Worm (Caenorhabditis elegans): ENCODE measurements around the gene ZK418.7.
A peak's percentile ranks its signal among the peaks of the same experiment; 100 is the strongest.

ZK418.7 gene

DNA sequence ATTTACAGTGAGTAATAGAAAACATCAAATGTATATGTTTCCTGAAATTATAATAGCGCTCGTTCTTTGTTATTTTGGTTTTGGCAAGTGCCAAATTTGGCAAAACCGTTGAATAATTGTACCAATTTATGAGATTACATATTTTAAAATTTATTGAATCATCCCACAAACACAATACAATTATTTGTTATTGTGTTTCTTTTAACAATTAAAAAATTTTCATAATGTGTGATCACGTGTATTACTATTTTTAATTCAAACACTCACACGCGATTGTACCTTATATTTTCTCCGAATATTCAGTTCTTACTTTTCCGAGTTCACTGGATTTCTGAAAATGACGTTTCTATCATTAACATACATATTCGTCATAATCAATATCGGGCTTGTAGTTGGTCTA, 24.3 kb downstream of the ZK418.7 start, which contains the start of gene R01H2.2:
Gene R01H2.2, plus strand, starts transcription at position 301 of the 400 bp plus-strand sequence.
- no peak for TF ChIP-seq ceh-27 (GFP tag; optimal IDR thresholded peaks at IDR 0.05)
- no peak for TF ChIP-seq F23B12.7 (tag; optimal IDR thresholded peaks at IDR 0.05; ENCODE audit: insufficient read depth)
- TF ChIP-seq lir-1 (GFP tag; conservative IDR thresholded peaks at IDR 0.05): no peak
- TF ChIP-seq nfyb-1 (GFP tag; IDR thresholded peaks at IDR 0.05): no peak
- no peak for TF ChIP-seq ztf-18 (tag; optimal IDR thresholded peaks at IDR 0.05)

DNA sequence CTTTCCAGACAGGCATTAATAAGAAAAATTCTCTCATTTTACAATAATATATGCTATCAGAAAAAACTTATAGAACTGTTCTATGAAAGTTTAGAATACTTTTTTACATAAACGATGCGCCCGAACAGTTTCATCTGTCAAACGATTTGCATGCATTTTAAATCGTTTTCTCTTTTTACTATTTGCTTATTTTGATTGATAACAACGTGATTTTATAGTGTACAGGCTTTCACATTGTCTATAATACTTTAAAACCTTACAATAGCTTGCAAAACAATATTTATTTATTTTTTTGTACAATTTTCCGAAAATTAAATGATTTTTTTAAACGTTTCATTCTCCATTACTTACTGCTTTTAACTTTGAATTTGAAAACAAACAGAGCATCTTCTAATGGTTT, 34.9 kb downstream of the ZK418.7 start, which contains the start of gene R01H2.7:
Gene R01H2.7, minus strand, starts transcription at position 101 of the 400 bp plus-strand sequence.
- TF ChIP-seq repo-1 (tag; optimal IDR thresholded peaks at IDR 0.05): no peak
- TF ChIP-seq tbx-9 (tag; optimal IDR thresholded peaks at IDR 0.05; ENCODE audit: borderline replicate concordance): no peak
- TF ChIP-seq sdz-38 (tag; optimal IDR thresholded peaks at IDR 0.05): no peak
- no peak for TF ChIP-seq ztf-3 (GFP tag; optimal IDR thresholded peaks at IDR 0.05)
- no peak for TF ChIP-seq hlh-26 (GFP tag; conservative IDR thresholded peaks at IDR 0.05)
- no peak for TF ChIP-seq ceh-79 (tag; optimal IDR thresholded peaks at IDR 0.05)
- no peak for TF ChIP-seq him-1 (tag; optimal IDR thresholded peaks at IDR 0.05)
- no peak for TF ChIP-seq ceh-91 (GFP tag; IDR thresholded peaks at IDR 0.05)
- TF ChIP-seq K11D2.4 (GFP tag; IDR thresholded peaks at IDR 0.05): no peak
- no peak for TF ChIP-seq lin-35 (GFP tag; optimal IDR thresholded peaks at IDR 0.05)
- no peak for TF ChIP-seq bed-1 (GFP tag; IDR thresholded peaks at IDR 0.05)
- TF ChIP-seq mxl-1 (tag; optimal IDR thresholded peaks at IDR 0.05): no peak
- TF ChIP-seq ceh-58 (GFP tag; IDR thresholded peaks at IDR 0.05): no peak
- no peak for TF ChIP-seq cebp-2 (GFP tag; IDR thresholded peaks at IDR 0.05)
- no peak for TF ChIP-seq hlh-12 (tag; optimal IDR thresholded peaks at IDR 0.05)
- no peak for TF ChIP-seq mel-28 (tag; optimal IDR thresholded peaks at IDR 0.05; ENCODE audit: borderline replicate concordance)
- no peak for TF ChIP-seq F10E7.11 (tag; optimal IDR thresholded peaks at IDR 0.05)
- TF ChIP-seq F33H1.4 (GFP tag; IDR thresholded peaks at IDR 0.05): no peak

DNA sequence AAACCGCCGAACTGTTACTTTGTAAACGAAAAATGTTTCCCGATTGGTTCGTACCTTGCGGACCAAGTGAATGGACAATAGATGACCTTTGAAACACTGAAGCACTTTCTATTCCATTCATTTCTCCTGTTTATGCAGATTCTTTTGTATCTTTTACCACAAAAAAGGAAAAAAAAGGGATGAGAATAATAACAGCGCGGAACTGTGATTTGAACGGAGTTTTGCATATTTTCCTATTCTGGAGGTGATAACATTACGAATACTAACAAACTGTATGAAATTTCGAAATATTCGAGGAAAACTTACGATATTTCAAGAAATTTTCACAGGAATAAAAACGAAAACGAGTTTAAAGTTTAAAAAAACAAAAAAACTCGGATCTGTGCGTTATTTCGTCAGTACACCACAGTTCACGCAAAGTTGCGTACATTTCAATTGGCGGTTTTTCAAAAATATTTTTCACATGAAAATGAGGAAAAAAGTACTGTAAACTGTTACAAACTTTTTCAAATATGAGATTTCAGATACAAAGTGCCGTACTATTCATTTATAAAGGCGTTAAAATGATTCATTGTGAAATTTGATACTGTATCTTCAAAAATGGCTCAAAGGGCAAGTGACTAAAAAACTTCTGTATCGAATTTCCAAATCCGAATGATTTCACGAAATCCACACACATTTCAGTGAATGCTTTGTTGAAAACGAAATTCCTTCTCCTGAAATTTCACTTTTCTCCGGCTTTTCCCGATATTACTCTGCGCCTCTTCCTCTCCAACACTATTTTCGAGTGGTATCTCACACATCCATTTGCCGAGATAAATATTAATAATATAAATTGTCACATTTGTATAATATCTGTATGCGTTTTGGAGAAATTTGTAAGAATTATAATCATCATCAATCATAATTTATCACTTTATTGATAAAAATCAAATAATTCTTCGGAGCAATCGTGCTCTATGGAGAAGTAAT, 46.1 kb downstream of the ZK418.7 start:
- TF ChIP-seq fkh-3 (tag; optimal IDR thresholded peaks at IDR 0.05): no peak
- peak; percentile 40 for TF ChIP-seq efl-1 (GFP tag; optimal IDR thresholded peaks at IDR 0.05)
- TF ChIP-seq tlf-1 (GFP tag; optimal IDR thresholded peaks at IDR 0.05): no peak
- TF ChIP-seq somi-1 (GFP tag; optimal IDR thresholded peaks at IDR 0.05): no peak
- no peak for TF ChIP-seq egrh-3 (GFP tag; IDR thresholded peaks at IDR 0.05)
- TF ChIP-seq lin-54 (GFP tag; optimal IDR thresholded peaks at IDR 0.05): no peak
- TF ChIP-seq hmg-1.2 (GFP tag; IDR thresholded peaks at IDR 0.05): peak; percentile 59
- no peak for TF ChIP-seq cebp-1 (GFP tag; IDR thresholded peaks at IDR 0.05)
- TF ChIP-seq cebp-1 (tag; optimal IDR thresholded peaks at IDR 0.05): no peak
- no peak for TF ChIP-seq Y53F4B.3 (GFP tag; IDR thresholded peaks at IDR 0.05)
- no peak for TF ChIP-seq hlh-12 (tag; optimal IDR thresholded peaks at IDR 0.05)
- TF ChIP-seq C06A6.2 (GFP tag; conservative IDR thresholded peaks at IDR 0.05): no peak
- TF ChIP-seq ztf-22 (GFP tag; optimal IDR thresholded peaks at IDR 0.05): no peak
- no peak for TF ChIP-seq T07F8.4 (tag; optimal IDR thresholded peaks at IDR 0.05)
- TF ChIP-seq dpl-1 (GFP tag; optimal IDR thresholded peaks at IDR 0.05): peak; percentile 5
- TF ChIP-seq madf-6 (GFP tag; IDR thresholded peaks at IDR 0.05): peak; percentile 30; the same call in 1 of the 2 replicates
- 0 out of 2 replicates have a peak, but pooled peaks have one; percentile 9 for TF ChIP-seq F33H1.4 (GFP tag; IDR thresholded peaks at IDR 0.05)
- TF ChIP-seq F23B12.7 (tag; optimal IDR thresholded peaks at IDR 0.05; ENCODE audit: insufficient read depth): no peak
- TF ChIP-seq mcd-1 (GFP tag; IDR thresholded peaks at IDR 0.05): no peak
